Worm (Caenorhabditis elegans): Measurements from ENCODE around the gene F25E5.8.

The F25E5.8 gene

DNA sequence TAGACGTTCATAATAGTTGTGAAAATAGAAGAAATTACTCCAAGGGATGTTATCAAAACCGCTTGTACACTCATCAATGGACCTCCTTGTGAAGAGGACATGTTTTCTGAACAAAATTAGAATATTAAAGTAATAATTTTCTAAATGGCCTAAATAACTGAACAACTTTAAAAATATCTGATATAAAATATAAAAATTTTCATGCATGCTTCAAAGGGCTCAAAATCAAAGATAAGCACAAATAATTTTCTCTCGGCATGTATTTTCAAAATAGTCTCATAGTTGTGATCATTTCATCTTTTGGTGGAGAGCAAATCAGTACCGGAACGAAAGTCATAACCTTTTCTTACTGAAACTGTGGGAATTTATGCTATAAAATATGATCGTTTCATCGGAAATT is 49.3 kb downstream of the F25E5.8 start, which contains the start of gene srbc-8:
Gene srbc-8, minus strand, starts transcription at position 101 of the 400 bp plus-strand sequence.
- TF ChIP-seq F44E2.7 (GFP tag; IDR thresholded peaks at IDR 0.05), result no peak
- no peak for TF ChIP-seq duxl-1 (tag; optimal IDR thresholded peaks at IDR 0.05; ENCODE audit: poor library complexity)
- TF ChIP-seq mep-1 (tag; optimal IDR thresholded peaks at IDR 0.05), result no peak
- no peak for TF ChIP-seq hlh-30 (tag; optimal IDR thresholded peaks at IDR 0.05; ENCODE audit: insufficient read depth)
- no peak for TF ChIP-seq saeg-2 (GFP tag; IDR thresholded peaks at IDR 0.05)
- TF ChIP-seq lin-13 (GFP tag; optimal IDR thresholded peaks at IDR 0.05), result no peak
- no peak for TF ChIP-seq hlh-11 (tag; optimal IDR thresholded peaks at IDR 0.05)
- TF ChIP-seq nhr-77 (tag; optimal IDR thresholded peaks at IDR 0.05), result no peak
- no peak for TF ChIP-seq madf-9 (GFP tag; conservative IDR thresholded peaks at IDR 0.05)
- no peak for TF ChIP-seq mxl-2 (GFP tag; conservative IDR thresholded peaks at IDR 0.05)
- TF ChIP-seq dmd-6 (GFP tag; IDR thresholded peaks at IDR 0.05), result no peak
- no peak for TF ChIP-seq zfp-3 (GFP tag; conservative IDR thresholded peaks at IDR 0.05)
- no peak for TF ChIP-seq aha-1 (tag)
- no peak for TF ChIP-seq ztf-11 (tag; optimal IDR thresholded peaks at IDR 0.05)
- no peak for TF ChIP-seq lin-38 (GFP tag; IDR thresholded peaks at IDR 0.05)
- TF ChIP-seq nhr-48 (tag; optimal IDR thresholded peaks at IDR 0.05), result no peak
